Fruit fly (Drosophila melanogaster): ENCODE measurements around the gene Npc2e.

- TF ChIP-seq usp (GFP tag; optimal IDR thresholded peaks at IDR 0.05) (no peak), h (GFP tag; optimal IDR thresholded peaks at IDR 0.05) (peak; percentile 75), Myc (optimal IDR thresholded peaks at IDR 0.05) (no peak), Dfd (GFP tag; optimal IDR thresholded peaks at IDR 0.05) (no peak)
Observed at dm6 chr3R:10048035-10048774, 4.9 kb upstream of the Npc2e start.
